Fruit fly (Drosophila melanogaster) whole organism, pupa: ENCODE measurements around the gene Vha16-5.

Experiments
- CG10348 ChIP-seq: fragments of 200-800 bp; sonication (Bioruptor generic); IDR thresholded peaks from 2 replicates; pipeline ENCODE4 v1.3.6; 2022; ENCODE audit warnings: missing biosample characterization, missing genetic modification characterization
- CG4496 ChIP-seq: fragments of 200-800 bp; sonication (Bioruptor generic); IDR thresholded peaks from 3 replicates; pipeline ENCODE4 v1.3.6; 2022; ENCODE audit warnings: missing biosample characterization, missing genetic modification characterization
- EcR ChIP-seq: fragments of 200-800 bp; sonication (Bioruptor generic); optimal IDR thresholded peaks from 3 replicates; lab custom pipeline; 2019; ENCODE audit warnings: missing biosample characterization, missing genetic modification characterization, mild to moderate bottlenecking, moderate library complexity, missing genetic modification reagents
- Ets98B ChIP-seq: fragments of 200-800 bp; sonication (Bioruptor generic); IDR thresholded peaks from 2 replicates; pipeline ENCODE4 v1.3.6; 2022; ENCODE audit warnings: missing biosample characterization, missing genetic modification characterization
- fd96Ca ChIP-seq: fragments of 200-800 bp; sonication (Bioruptor generic); IDR thresholded peaks from 3 replicates; pipeline ENCODE4 v1.3.6; 2022; ENCODE audit warnings: missing biosample characterization, missing genetic modification characterization
- rn ChIP-seq: fragments of 200-800 bp; sonication (Bioruptor generic); IDR thresholded peaks from 2 replicates; pipeline ENCODE4 v1.3.6; 2022; ENCODE audit warnings: missing biosample characterization, missing genetic modification characterization

DNA sequence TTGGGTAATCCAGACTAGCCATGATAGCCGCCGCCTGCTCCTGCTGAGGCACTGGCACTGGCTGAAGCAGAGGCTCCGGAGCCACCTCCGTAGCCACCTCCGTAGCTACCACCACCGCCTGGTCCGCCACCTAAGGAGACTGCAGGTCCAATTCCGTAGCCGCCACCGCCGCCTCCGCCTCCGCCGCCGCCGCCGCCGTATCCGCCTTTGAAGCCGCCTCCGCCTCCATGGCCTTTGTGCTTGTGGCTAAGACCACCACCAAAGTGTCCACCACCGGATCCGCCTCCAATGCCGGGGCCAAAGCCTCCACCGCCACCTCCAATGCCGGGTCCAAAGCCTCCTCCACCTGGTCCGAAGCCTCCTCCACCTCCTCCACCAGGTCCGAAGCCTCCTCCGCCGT lies 43.8 kb downstream of the Vha16-5 start:
- no peak for TF ChIP-seq fd96Ca (GFP tag; lab: Robert Waterston, UW)
- no peak for TF ChIP-seq EcR (GFP tag; lab: Kevin White, UChicago)
- TF ChIP-seq rn (GFP tag; lab: Robert Waterston, UW) = no peak
- TF ChIP-seq CG10348 (GFP tag; lab: Robert Waterston, UW) = no peak
- TF ChIP-seq CG4496 (GFP tag; lab: Robert Waterston, UW) = no peak
- no peak for TF ChIP-seq Ets98B (GFP tag; lab: Robert Waterston, UW)
